Worm (Caenorhabditis elegans) whole organism, L2 larva: ENCODE measurements around the gene ZK662.2.

Experiments
- C34F6.9 ChIP-seq: fragments of 150-350 bp; optimal IDR thresholded peaks from 2 replicates; lab custom pipeline; 2014; ENCODE audit warnings: missing biosample characterization, missing genetic modification characterization
- F13H6.1 ChIP-seq: sonication (generic microtip); optimal IDR thresholded peaks from 2 replicates; lab custom pipeline; 2016; ENCODE audit warnings: missing genetic modification characterization, missing compliant biosample characterization
- R02D3.7 ChIP-seq: fragments of 150-350 bp; optimal IDR thresholded peaks from 2 replicates; lab custom pipeline; 2014; ENCODE audit warnings: missing biosample characterization, missing genetic modification characterization
- Y55F3AM.14 ChIP-seq: fragments of 200-800 bp; sonication (Bioruptor generic); optimal IDR thresholded peaks from 2 replicates; lab custom pipeline; 2018; ENCODE audit warnings: mild to moderate bottlenecking, missing genetic modification characterization, missing compliant biosample characterization
- ZK546.5 ChIP-seq: sonication (generic microtip); optimal IDR thresholded peaks from 2 replicates; lab custom pipeline; 2017; ENCODE audit warnings: missing biosample characterization, missing genetic modification characterization
- alr-1 ChIP-seq: fragments of 150-350 bp; optimal IDR thresholded peaks from 2 replicates; lab custom pipeline; 2014; ENCODE audit warnings: missing biosample characterization, missing genetic modification characterization
- aly-2 ChIP-seq: fragments of 150-350 bp; optimal IDR thresholded peaks from 2 replicates; lab custom pipeline; 2014; ENCODE audit warnings: missing biosample characterization, missing genetic modification characterization
- ama-1 ChIP-seq: fragments of 150-350 bp; optimal IDR thresholded peaks from 2 replicates; lab custom pipeline; 2018; ENCODE audit warnings: inconsistent platforms
- blmp-1 ChIP-seq: sonication (generic microtip); optimal IDR thresholded peaks from 2 replicates; lab custom pipeline; 2017; ENCODE audit warnings: missing genetic modification characterization, mild to moderate bottlenecking, missing compliant biosample characterization, antibody characterized with exemption, moderate library complexity; ENCODE audit not compliant: insufficient read depth
- ceh-16 ChIP-seq: fragments of 150-350 bp; optimal IDR thresholded peaks from 2 replicates; lab custom pipeline; 2014; ENCODE audit warnings: missing biosample characterization, missing genetic modification characterization
- ceh-82 ChIP-seq: fragments of 150-350 bp; optimal IDR thresholded peaks from 2 replicates; lab custom pipeline; 2014; ENCODE audit warnings: missing biosample characterization, missing genetic modification characterization
- crh-2 ChIP-seq: sonication (generic microtip); optimal IDR thresholded peaks from 2 replicates; lab custom pipeline; 2017; ENCODE audit warnings: missing biosample characterization, missing genetic modification characterization
- dmd-4 ChIP-seq: sonication (generic microtip); optimal IDR thresholded peaks from 2 replicates; lab custom pipeline; 2017; ENCODE audit warnings: missing biosample characterization, missing genetic modification characterization
- egl-27 ChIP-seq: sonication (generic microtip); optimal IDR thresholded peaks from 3 replicates; lab custom pipeline; 2017; ENCODE audit warnings: missing biosample characterization, missing genetic modification reagents, missing genetic modification characterization
- elt-1 ChIP-seq: fragments of 150-350 bp; optimal IDR thresholded peaks from 2 replicates; lab custom pipeline; 2014; ENCODE audit warnings: missing biosample characterization, missing genetic modification characterization
- elt-3 ChIP-seq: sonication (generic microtip); optimal IDR thresholded peaks from 2 replicates; lab custom pipeline; 2017; ENCODE audit warnings: missing biosample characterization, missing genetic modification characterization
- fos-1 ChIP-seq: fragments of 150-350 bp; optimal IDR thresholded peaks from 2 replicates; lab custom pipeline; 2014; ENCODE audit warnings: missing biosample characterization, missing genetic modification characterization
- gmeb-1 ChIP-seq: fragments of 150-350 bp; optimal IDR thresholded peaks from 2 replicates; lab custom pipeline; 2014; ENCODE audit warnings: missing biosample characterization, missing genetic modification characterization
- lin-11 ChIP-seq: fragments of 150-350 bp; sonication (generic microtip); optimal IDR thresholded peaks from 2 replicates; lab custom pipeline; 2014; ENCODE audit warnings: missing biosample characterization, missing genetic modification characterization, inconsistent platforms, mixed read lengths
- lin-13 ChIP-seq: fragments of 150-350 bp; optimal IDR thresholded peaks from 2 replicates; lab custom pipeline; 2014; ENCODE audit warnings: missing biosample characterization, missing genetic modification reagents, missing genetic modification characterization
- lin-39 ChIP-seq: fragments of 150-350 bp; optimal IDR thresholded peaks from 2 replicates; lab custom pipeline; 2014; ENCODE audit warnings: missing biosample characterization, missing genetic modification reagents, missing genetic modification characterization
- lsy-2 ChIP-seq, 2 experiments: fragments of 150-350 bp in 1 of 2; sonication (generic microtip) in 1 of 2; optimal IDR thresholded peaks; 2 replicates each; lab custom pipeline; 2014 to 2017; ENCODE audit warnings: missing biosample characterization in 2 of 2, missing genetic modification characterization in 2 of 2
- mab-5 ChIP-seq: fragments of 150-350 bp; optimal IDR thresholded peaks from 2 replicates; lab custom pipeline; 2014; ENCODE audit warnings: missing biosample characterization, missing genetic modification characterization
- mbf-1 ChIP-seq: sonication (generic microtip); optimal IDR thresholded peaks from 2 replicates; lab custom pipeline; 2017; ENCODE audit warnings: missing biosample characterization, missing genetic modification characterization
- mdl-1 ChIP-seq, 2 experiments: fragments of 150-350 bp in 1 of 2; sonication (generic microtip) in 1 of 2; optimal IDR thresholded peaks; 2 replicates each; lab custom pipeline; 2017; ENCODE audit warnings: missing biosample characterization in 2 of 2, missing genetic modification characterization in 2 of 2
- nhr-10 ChIP-seq: sonication (generic microtip); optimal IDR thresholded peaks from 2 replicates; lab custom pipeline; 2017; ENCODE audit warnings: missing biosample characterization, missing genetic modification characterization
- nhr-11 ChIP-seq: fragments of 150-350 bp; optimal IDR thresholded peaks from 2 replicates; lab custom pipeline; 2014; ENCODE audit warnings: missing biosample characterization, missing genetic modification characterization
- nhr-12 ChIP-seq: fragments of 150-350 bp; optimal IDR thresholded peaks from 2 replicates; lab custom pipeline; 2014; ENCODE audit warnings: missing biosample characterization, missing genetic modification characterization
- nhr-129 ChIP-seq: fragments of 150-350 bp; optimal IDR thresholded peaks from 2 replicates; lab custom pipeline; 2014; ENCODE audit warnings: missing biosample characterization, missing genetic modification characterization
- nhr-21 ChIP-seq: fragments of 150-350 bp; optimal IDR thresholded peaks from 2 replicates; lab custom pipeline; 2014; ENCODE audit warnings: missing biosample characterization, missing genetic modification characterization
- nhr-23 ChIP-seq: fragments of 150-350 bp; optimal IDR thresholded peaks from 2 replicates; lab custom pipeline; 2014; ENCODE audit warnings: missing biosample characterization, missing genetic modification reagents, missing genetic modification characterization
- nhr-237 ChIP-seq: fragments of 150-350 bp; optimal IDR thresholded peaks from 2 replicates; lab custom pipeline; 2014; ENCODE audit warnings: missing biosample characterization, missing genetic modification characterization
- nhr-25 ChIP-seq: fragments of 150-350 bp; sonication (generic microtip); optimal IDR thresholded peaks from 3 replicates; lab custom pipeline; 2014; ENCODE audit warnings: missing biosample characterization, missing genetic modification characterization
- nhr-6 ChIP-seq: fragments of 150-350 bp; optimal IDR thresholded peaks from 2 replicates; lab custom pipeline; 2014; ENCODE audit warnings: missing biosample characterization, missing genetic modification characterization
- nhr-77 ChIP-seq: fragments of 150-350 bp; optimal IDR thresholded peaks from 2 replicates; lab custom pipeline; 2014; ENCODE audit warnings: missing biosample characterization, missing genetic modification characterization
- peb-1 ChIP-seq: fragments of 150-350 bp; optimal IDR thresholded peaks from 2 replicates; lab custom pipeline; 2014; ENCODE audit warnings: missing biosample characterization, missing genetic modification characterization
- sem-4 ChIP-seq: fragments of 150-350 bp; optimal IDR thresholded peaks from 2 replicates; lab custom pipeline; 2014; ENCODE audit warnings: missing biosample characterization, missing genetic modification reagents, missing genetic modification characterization
- skn-1 ChIP-seq: sonication (generic microtip); optimal IDR thresholded peaks from 2 replicates; lab custom pipeline; 2017; ENCODE audit warnings: missing biosample characterization, missing genetic modification characterization
- sma-3 ChIP-seq: sonication (generic microtip); optimal IDR thresholded peaks from 2 replicates; lab custom pipeline; 2016; ENCODE audit warnings: missing genetic modification reagents, missing genetic modification characterization, missing compliant biosample characterization
- sma-9 ChIP-seq, 2 experiments: fragments of 150-350 bp in 1 of 2; sonication (generic microtip) in 1 of 2; optimal IDR thresholded peaks; 2 replicates each; lab custom pipeline; 2014 to 2016; ENCODE audit warnings: missing genetic modification characterization in 2 of 2, mild to moderate bottlenecking in 1 of 2, missing biosample characterization in 1 of 2, missing compliant biosample characterization in 1 of 2, missing genetic modification reagents in 1 of 2, moderate library complexity in 1 of 2
- snpc-4 ChIP-seq: fragments of 150-350 bp; optimal IDR thresholded peaks from 2 replicates; lab custom pipeline; 2014; ENCODE audit warnings: missing biosample characterization, missing genetic modification characterization
- unc-39 ChIP-seq: fragments of 150-350 bp; optimal IDR thresholded peaks from 2 replicates; lab custom pipeline; 2014; ENCODE audit warnings: missing biosample characterization, missing genetic modification characterization
- unc-55 ChIP-seq: fragments of 150-350 bp; sonication (generic microtip); optimal IDR thresholded peaks from 3 replicates; lab custom pipeline; 2014; ENCODE audit warnings: missing biosample characterization, missing genetic modification reagents, missing genetic modification characterization
- unc-62 ChIP-seq: fragments of 150-350 bp; optimal IDR thresholded peaks from 2 replicates; lab custom pipeline; 2014; ENCODE audit warnings: missing biosample characterization, missing genetic modification reagents, missing genetic modification characterization
- zag-1 ChIP-seq: fragments of 150-350 bp; optimal IDR thresholded peaks from 2 replicates; lab custom pipeline; 2014; ENCODE audit warnings: missing biosample characterization, missing genetic modification characterization
- ztf-1 ChIP-seq: fragments of 200-800 bp; sonication (Bioruptor generic); conservative IDR thresholded peaks from 2 replicates; pipeline ENCODE4 v1.3.6; 2022; ENCODE audit warnings: missing genetic modification characterization, missing compliant biosample characterization
- ztf-11 ChIP-seq: sonication (generic microtip); optimal IDR thresholded peaks from 2 replicates; lab custom pipeline; 2017; ENCODE audit warnings: missing biosample characterization, missing genetic modification characterization
- ztf-4 ChIP-seq: fragments of 150-350 bp; optimal IDR thresholded peaks from 2 replicates; lab custom pipeline; 2014; ENCODE audit warnings: missing biosample characterization, missing genetic modification characterization

Gene ZK662.2

ce11 chrX:15707366-15707892, 10.9 kb downstream of the ZK662.2 start:
- TF ChIP-seq sma-3 (GFP tag; lab: Kevin White, UChicago) (peak; percentile 25), ztf-1 (GFP tag; lab: Robert Waterston, UW) (no peak), mab-5 (peak; percentile 73), nhr-237 (tag; lab: Kevin White, UChicago) (no peak), Y55F3AM.14 (GFP tag; lab: Kevin White, UChicago) (peak; percentile 88), elt-1 (no peak), ZK546.5 (tag; lab: Kevin White, UChicago) (no peak), ztf-11 (tag; lab: Kevin White, UChicago) (no peak), mdl-1 (tag; optimal IDR thresholded peaks at IDR 0.05; lab: Kevin White, UChicago) (peak; percentile 84 to 89), nhr-21 (peak; percentile 73), ceh-82 (tag; lab: Kevin White, UChicago) (peak; percentile 9), F13H6.1 (peak; percentile 98), peb-1 (no peak), crh-2 (tag; lab: Kevin White, UChicago) (peak; percentile 62), unc-62 (no peak), blmp-1 (tag; lab: Kevin White, UChicago) (no peak), egl-27 (peak; percentile 88), ztf-4 (tag; lab: Kevin White, UChicago) (peak; percentile 83), lsy-2 (tag; optimal IDR thresholded peaks at IDR 0.05; lab: Kevin White, UChicago) (peak; percentile 19 to 71), nhr-11 (tag; lab: Kevin White, UChicago) (no peak), nhr-25 (tag; lab: Kevin White, UChicago) (peak; percentile 51), dmd-4 (tag; lab: Kevin White, UChicago) (no peak), nhr-129 (tag; lab: Kevin White, UChicago) (peak; percentile 92), lin-39 (tag; lab: Kevin White, UChicago) (no peak), mbf-1 (tag; lab: Kevin White, UChicago) (no peak), nhr-77 (no peak), zag-1 (tag; lab: Kevin White, UChicago) (peak; percentile 90), lin-13 (peak; percentile 70), sma-9 (GFP tag; optimal IDR thresholded peaks at IDR 0.05; lab: Kevin White, UChicago) (peak; percentile 98), sma-9 (tag; optimal IDR thresholded peaks at IDR 0.05; lab: Kevin White, UChicago) (peak; percentile 83), elt-3 (tag; lab: Kevin White, UChicago) (no peak), nhr-6 (tag; lab: Kevin White, UChicago) (peak; percentile 3), aly-2 (tag; lab: Kevin White, UChicago) (no peak), C34F6.9 (tag; lab: Kevin White, UChicago) (peak; percentile 76), skn-1 (no peak), lin-11 (tag; lab: Kevin White, UChicago) (peak; percentile 78), unc-55 (GFP tag; lab: Kevin White, UChicago) (peak; percentile 86), alr-1 (tag; lab: Kevin White, UChicago) (no peak), nhr-10 (peak; percentile 42), snpc-4 (tag; lab: Kevin White, UChicago) (peak; percentile 2), nhr-23 (tag; lab: Kevin White, UChicago) (no peak), ceh-16 (peak; percentile 18), sem-4 (tag; lab: Kevin White, UChicago) (peak; percentile 78), fos-1 (peak; percentile 78), nhr-12 (tag; lab: Kevin White, UChicago) (peak; percentile 1), gmeb-1 (peak; percentile 32), unc-39 (tag; lab: Kevin White, UChicago) (no peak), R02D3.7 (tag; lab: Kevin White, UChicago) (no peak), ama-1 (no peak)
